Worm (Caenorhabditis elegans) whole organism, early embryonic: ENCODE measurements around the gene cyp-13A5.

Source experiments
- B0310.2 ChIP-seq: sonication (generic microtip); optimal IDR thresholded peaks from 2 replicates; lab custom pipeline; 2016; ENCODE audit warnings: mild to moderate bottlenecking, missing genetic modification characterization, missing compliant biosample characterization
- aly-1 ChIP-seq: sonication (generic microtip); optimal IDR thresholded peaks from 2 replicates; lab custom pipeline; 2016; ENCODE audit warnings: missing genetic modification characterization, missing compliant biosample characterization
- ama-1 ChIP-seq: fragments of 150-350 bp; optimal IDR thresholded peaks from 2 replicates; lab custom pipeline; 2014
- ceh-13 ChIP-seq: fragments of 200-800 bp; sonication (Bioruptor generic); optimal IDR thresholded peaks from 2 replicates; lab custom pipeline; 2018; ENCODE audit warnings: mild to moderate bottlenecking, missing genetic modification characterization, missing compliant biosample characterization
- ceh-36 ChIP-seq: sonication (generic microtip); optimal IDR thresholded peaks from 2 replicates; lab custom pipeline; 2016; ENCODE audit warnings: missing genetic modification characterization, inconsistent platforms, missing compliant biosample characterization
- ets-7 ChIP-seq: sonication (generic microtip); optimal IDR thresholded peaks from 2 replicates; lab custom pipeline; 2016; ENCODE audit warnings: missing genotype, missing genetic modification characterization, missing compliant biosample characterization
- flt-1 ChIP-seq: fragments of 200-800 bp; sonication (Bioruptor generic); IDR thresholded peaks from 2 replicates; pipeline ENCODE4 v1.3.6; 2022; ENCODE audit warnings: missing genetic modification characterization, missing compliant biosample characterization
- hmbx-1 ChIP-seq: sonication (generic microtip); optimal IDR thresholded peaks from 2 replicates; lab custom pipeline; 2016; ENCODE audit warnings: mild to moderate bottlenecking, missing genetic modification characterization, missing compliant biosample characterization
- hnd-1 ChIP-seq: sonication (generic microtip); optimal IDR thresholded peaks from 2 replicates; lab custom pipeline; 2016; ENCODE audit warnings: missing genetic modification characterization, missing compliant biosample characterization
- pes-1 ChIP-seq: fragments of 200-800 bp; sonication (Bioruptor generic); IDR thresholded peaks from 2 replicates; pipeline ENCODE4 v1.3.6; 2022; ENCODE audit warnings: missing genetic modification reagents, missing genetic modification characterization, missing compliant biosample characterization
- scrt-1 ChIP-seq: fragments of 200-800 bp; sonication (Bioruptor generic); IDR thresholded peaks from 2 replicates; pipeline ENCODE4 v1.3.6; 2022; ENCODE audit warnings: missing genetic modification characterization, missing compliant biosample characterization
- sea-1 ChIP-seq: fragments of 200-800 bp; sonication (Bioruptor generic); conservative IDR thresholded peaks from 2 replicates; pipeline ENCODE4 v1.3.6; 2022; ENCODE audit warnings: missing genetic modification characterization, missing compliant biosample characterization
- tbx-37 ChIP-seq: fragments of 200-800 bp; sonication (Bioruptor generic); conservative IDR thresholded peaks from 2 replicates; pipeline ENCODE4 v1.3.6; 2022; ENCODE audit warnings: missing genetic modification reagents, missing genetic modification characterization, missing compliant biosample characterization
- tra-4 ChIP-seq: sonication (generic microtip); optimal IDR thresholded peaks from 2 replicates; lab custom pipeline; 2017; ENCODE audit warnings: missing genetic modification characterization, missing compliant biosample characterization

- TF ChIP-seq tbx-37 (no peak), ama-1 (lab: Kevin White, UChicago) (no peak), tra-4 (tag; lab: Kevin White, UChicago) (no peak), ceh-13 (GFP tag; lab: Kevin White, UChicago) (no peak), B0310.2 (tag; lab: Kevin White, UChicago) (no peak), hnd-1 (no peak), hmbx-1 (tag; lab: Kevin White, UChicago) (no peak), sea-1 (GFP tag; lab: Robert Waterston, UW) (no peak), flt-1 (GFP tag; lab: Robert Waterston, UW) (no peak), pes-1 (GFP tag; lab: Robert Waterston, UW) (no peak), ets-7 (no peak), scrt-1 (no peak), ceh-36 (tag; lab: Kevin White, UChicago) (no peak), aly-1 (no peak)
Observed at ce11 chrII:9773892-9774581, 26.1 kb downstream of the cyp-13A5 start, which contains the start of gene ZK1321.4.
